Fruit fly (Drosophila melanogaster) whole organism, embryonic: ENCODE measurements around the gene CG11279.

Source experiments
- Atf-2 ChIP-seq: fragments of 200-800 bp; sonication (Bioruptor generic); optimal IDR thresholded peaks from 2 replicates; lab custom pipeline; 2016; ENCODE audit warnings: missing biosample characterization, missing genetic modification characterization
- CG14667 ChIP-seq: fragments of 200-800 bp; sonication (Bioruptor generic); IDR thresholded peaks from 2 replicates; pipeline ENCODE4 v1.3.6; 2022; ENCODE audit warnings: missing biosample characterization, missing genetic modification characterization
- CG14710 ChIP-seq: fragments of 200-800 bp; sonication (Bioruptor generic); optimal IDR thresholded peaks from 3 replicates; lab custom pipeline; 2019; ENCODE audit warnings: missing biosample characterization, mild to moderate bottlenecking, missing genetic modification characterization, moderate library complexity
- CG15073 ChIP-seq: fragments of 200-800 bp; sonication (Bioruptor generic); optimal IDR thresholded peaks from 2 replicates; lab custom pipeline; 2016; ENCODE audit warnings: missing biosample characterization, missing genetic modification characterization
- CG1603 ChIP-seq: fragments of 200-800 bp; sonication (Bioruptor generic); optimal IDR thresholded peaks from 2 replicates; lab custom pipeline; 2019; ENCODE audit warnings: missing biosample characterization, mild to moderate bottlenecking, missing genetic modification characterization, moderate library complexity
- CG18764 ChIP-seq: fragments of 200-800 bp; sonication (Bioruptor generic); optimal IDR thresholded peaks from 3 replicates; lab custom pipeline; 2016; ENCODE audit warnings: missing biosample characterization, missing genetic modification characterization
- CG2120 ChIP-seq: fragments of 200-800 bp; sonication (Bioruptor generic); optimal IDR thresholded peaks from 3 replicates; lab custom pipeline; 2016; ENCODE audit warnings: missing biosample characterization, missing genetic modification characterization
- CG3065 ChIP-seq: fragments of 200-800 bp; sonication (Bioruptor generic); optimal IDR thresholded peaks from 2 replicates; lab custom pipeline; 2016; ENCODE audit warnings: missing biosample characterization, missing genetic modification characterization
- CG31388 ChIP-seq: fragments of 200-800 bp; sonication (Bioruptor generic); optimal IDR thresholded peaks from 2 replicates; lab custom pipeline; 2016; ENCODE audit warnings: missing biosample characterization, missing genetic modification characterization
- CG32532 ChIP-seq: fragments of 200-800 bp; sonication (Bioruptor generic); IDR thresholded peaks from 2 replicates; pipeline ENCODE4 v1.3.6; 2022; ENCODE audit warnings: missing biosample characterization, missing genetic modification characterization
- CG3726 ChIP-seq: fragments of 200-800 bp; sonication (Bioruptor generic); IDR thresholded peaks from 3 replicates; pipeline ENCODE4, ENCODE4 v1.3.6; 2022; ENCODE audit warnings: missing biosample characterization, missing genetic modification characterization
- CG3838 ChIP-seq: fragments of 200-800 bp; sonication (Bioruptor generic); optimal IDR thresholded peaks from 3 replicates; lab custom pipeline; 2016; ENCODE audit warnings: missing biosample characterization, missing genetic modification characterization
- CG4328 ChIP-seq: fragments of 200-800 bp; sonication (Bioruptor generic); optimal IDR thresholded peaks from 3 replicates; lab custom pipeline; 2017; ENCODE audit warnings: missing biosample characterization, missing genetic modification reagents, missing genetic modification characterization
- CG5245 ChIP-seq: fragments of 200-800 bp; sonication (Bioruptor generic); optimal IDR thresholded peaks from 3 replicates; lab custom pipeline; 2016; ENCODE audit warnings: missing biosample characterization, missing genetic modification characterization
- CG6689 ChIP-seq: fragments of 200-800 bp; sonication (Bioruptor generic); IDR thresholded peaks from 2 replicates; pipeline ENCODE4 v1.3.6; 2022; ENCODE audit warnings: missing biosample characterization, missing genetic modification characterization
- CG7372 ChIP-seq: fragments of 200-800 bp; sonication (Bioruptor generic); IDR thresholded peaks from 2 replicates; pipeline ENCODE4 v1.3.6; 2022; ENCODE audit warnings: missing biosample characterization, missing genetic modification characterization
- CG8281 ChIP-seq: fragments of 200-800 bp; sonication (Bioruptor generic); optimal IDR thresholded peaks from 2 replicates; lab custom pipeline; 2018; ENCODE audit warnings: missing biosample characterization, mild to moderate bottlenecking, missing genetic modification characterization, moderate library complexity
- CG8478 ChIP-seq: fragments of >200 bp; optimal IDR thresholded peaks from 2 replicates; lab custom pipeline; 2018
- CTCF ChIP-seq: fragments of 200-800 bp; sonication (Bioruptor generic); optimal IDR thresholded peaks from 2 replicates; lab custom pipeline; 2017; ENCODE audit warnings: missing biosample characterization, mild to moderate bottlenecking, missing genetic modification characterization, moderate library complexity
- Doc2 ChIP-seq: fragments of 200-800 bp; sonication (Bioruptor generic); IDR thresholded peaks from 2 replicates; pipeline ENCODE4 v1.3.6; 2022; ENCODE audit warnings: missing biosample characterization, missing genetic modification characterization
- E2f2 ChIP-seq: fragments of 200-800 bp; sonication (Bioruptor generic); IDR thresholded peaks from 2 replicates; pipeline ENCODE4 v1.3.6; 2022; ENCODE audit warnings: missing biosample characterization, missing genetic modification characterization
- HLH54F ChIP-seq: fragments of 200-800 bp; sonication (Bioruptor generic); optimal IDR thresholded peaks from 3 replicates; lab custom pipeline; 2016; ENCODE audit warnings: missing biosample characterization, missing genetic modification characterization
- Hey ChIP-seq: fragments of 200-800 bp; sonication (Bioruptor generic); optimal IDR thresholded peaks from 3 replicates; lab custom pipeline; 2018; ENCODE audit warnings: missing biosample characterization, mild to moderate bottlenecking, missing genetic modification characterization
- MESR4 ChIP-seq: fragments of 200-800 bp; sonication (Bioruptor generic); optimal IDR thresholded peaks from 2 replicates; lab custom pipeline; 2018; ENCODE audit warnings: missing biosample characterization, mild to moderate bottlenecking, missing genetic modification characterization, moderate library complexity
- Med ChIP-seq: fragments of 200-800 bp; sonication (Bioruptor generic); peaks from one replicate; lab custom pipeline; 2016; ENCODE audit warnings: missing biosample characterization, missing genetic modification characterization, mild to moderate bottlenecking, inconsistent platforms, moderate library complexity
- Mrtf ChIP-seq: fragments of 200-800 bp; sonication (Bioruptor generic); IDR thresholded peaks from 3 replicates; pipeline ENCODE4 v1.3.6; 2022; ENCODE audit warnings: missing biosample characterization, missing genetic modification characterization
- Nf-YB ChIP-seq: fragments of 200-800 bp; sonication (Bioruptor generic); optimal IDR thresholded peaks from 3 replicates; lab custom pipeline; 2019; ENCODE audit warnings: missing biosample characterization, mild to moderate bottlenecking, missing genetic modification characterization, moderate library complexity
- NfI ChIP-seq: fragments of 200-800 bp; sonication (Bioruptor generic); optimal IDR thresholded peaks from 3 replicates; lab custom pipeline; 2018; ENCODE audit warnings: missing biosample characterization, mild to moderate bottlenecking, missing genetic modification characterization, moderate library complexity
- PHDP ChIP-seq: fragments of 200-800 bp; sonication (Bioruptor generic); optimal IDR thresholded peaks from 3 replicates; lab custom pipeline; 2018; ENCODE audit warnings: missing biosample characterization, mild to moderate bottlenecking, missing genetic modification characterization, moderate library complexity
- Ravus ChIP-seq: fragments of 200-800 bp; sonication (Bioruptor generic); IDR thresholded peaks from 2 replicates; pipeline ENCODE4 v1.3.6; 2022; ENCODE audit warnings: missing biosample characterization, missing genetic modification characterization
- Side ChIP-seq: fragments of 200-800 bp; sonication (Bioruptor generic); optimal IDR thresholded peaks from 2 replicates; lab custom pipeline; 2016; ENCODE audit warnings: missing biosample characterization, missing genetic modification characterization
- Sin3A ChIP-seq: fragments of >200 bp; optimal IDR thresholded peaks from 2 replicates; lab custom pipeline; 2018
- Sox102F ChIP-seq: fragments of 200-800 bp; sonication (Bioruptor generic); optimal IDR thresholded peaks from 2 replicates; lab custom pipeline; 2018; ENCODE audit warnings: missing biosample characterization, mild to moderate bottlenecking, missing genetic modification characterization, moderate library complexity
- Taf1 ChIP-seq: fragments of 200-800 bp; sonication (Bioruptor generic); IDR thresholded peaks from 2 replicates; pipeline ENCODE4 v1.3.6; 2022; ENCODE audit warnings: missing biosample characterization, missing genetic modification characterization
- Trl ChIP-seq, 3 experiments: fragments of >200 bp in 2 of 3; fragments of 200-800 bp in 1 of 3; sonication (Bioruptor generic) in 1 of 3; optimal IDR thresholded peaks; 2 replicates in 1 of 3; 3 replicates in 2 of 3; lab custom pipeline; 2016 to 2017; ENCODE audit warnings: missing biosample characterization in 1 of 3, missing genetic modification characterization in 1 of 3
- az2 ChIP-seq: fragments of 200-800 bp; sonication (Bioruptor generic); optimal IDR thresholded peaks from 3 replicates; lab custom pipeline; 2016; ENCODE audit warnings: missing biosample characterization, missing genetic modification characterization
- bsh ChIP-seq, 2 experiments: fragments of 200-800 bp; sonication (Bioruptor generic); optimal IDR thresholded peaks; 2 replicates each; lab custom pipeline; 2017 to 2018; ENCODE audit warnings: mild to moderate bottlenecking in 2 of 2, missing biosample characterization in 2 of 2, missing genetic modification characterization in 2 of 2, moderate library complexity in 1 of 2
- dati ChIP-seq: fragments of 200-800 bp; sonication (Bioruptor generic); IDR thresholded peaks from 2 replicates; pipeline ENCODE4 v1.3.6; 2022; ENCODE audit warnings: missing biosample characterization, missing genetic modification characterization
- disco-r ChIP-seq: fragments of 200-800 bp; sonication (Bioruptor generic); optimal IDR thresholded peaks from 2 replicates; lab custom pipeline; 2016; ENCODE audit warnings: missing biosample characterization, missing genetic modification characterization
- eyg ChIP-seq: fragments of 200-800 bp; sonication (Bioruptor generic); optimal IDR thresholded peaks from 3 replicates; lab custom pipeline; 2016; ENCODE audit warnings: missing biosample characterization, missing genetic modification characterization
- gcm2 ChIP-seq: fragments of 200-800 bp; sonication (Bioruptor generic); optimal IDR thresholded peaks from 2 replicates; lab custom pipeline; 2016; ENCODE audit warnings: missing biosample characterization, missing genetic modification characterization
- gem ChIP-seq: fragments of 200-800 bp; sonication (Bioruptor generic); optimal IDR thresholded peaks from 2 replicates; lab custom pipeline; 2019; ENCODE audit warnings: missing biosample characterization, mild to moderate bottlenecking, missing genetic modification characterization, moderate library complexity
- grn ChIP-seq: fragments of 200-800 bp; sonication (Bioruptor generic); optimal IDR thresholded peaks from 3 replicates; lab custom pipeline; 2017; ENCODE audit warnings: missing biosample characterization, missing genetic modification characterization
- gsb ChIP-seq: fragments of 200-800 bp; sonication (Bioruptor generic); IDR thresholded peaks from 2 replicates; pipeline ENCODE4 v1.3.6; 2022; ENCODE audit warnings: missing biosample characterization, missing genetic modification characterization
- gsb-n ChIP-seq: fragments of 200-800 bp; sonication (Bioruptor generic); optimal IDR thresholded peaks from 3 replicates; lab custom pipeline; 2018; ENCODE audit warnings: missing biosample characterization, mild to moderate bottlenecking, missing genetic modification characterization
- kay ChIP-seq: fragments of 200-800 bp; sonication (Bioruptor generic); optimal IDR thresholded peaks from 2 replicates; lab custom pipeline; 2016; ENCODE audit warnings: missing biosample characterization, missing genetic modification characterization
- lab ChIP-seq: fragments of 200-800 bp; sonication (Bioruptor generic); optimal IDR thresholded peaks from 3 replicates; lab custom pipeline; 2017; ENCODE audit warnings: missing biosample characterization, missing genetic modification characterization, mild to moderate bottlenecking, moderate library complexity, missing genetic modification reagents
- lilli ChIP-seq: fragments of 200-800 bp; sonication (Bioruptor generic); optimal IDR thresholded peaks from 3 replicates; lab custom pipeline; 2016; ENCODE audit warnings: missing biosample characterization, missing genetic modification characterization
- lmd ChIP-seq: fragments of 200-800 bp; sonication (Bioruptor generic); IDR thresholded peaks from 2 replicates; pipeline ENCODE4 v1.3.6; 2022; ENCODE audit warnings: missing biosample characterization, missing genetic modification characterization
- lola ChIP-seq, 3 experiments: fragments of >200 bp in 2 of 3; fragments of 200-800 bp in 1 of 3; sonication (Bioruptor generic) in 1 of 3; optimal IDR thresholded peaks; 2 replicates each; lab custom pipeline; 2017 to 2019; ENCODE audit warnings: missing biosample characterization in 3 of 3, missing genetic modification characterization in 3 of 3, mild to moderate bottlenecking in 1 of 3, moderate library complexity in 1 of 3
- peb ChIP-seq: fragments of 200-800 bp; sonication (Bioruptor generic); IDR thresholded peaks from 2 replicates; pipeline ENCODE4 v1.3.6; 2022; ENCODE audit warnings: missing biosample characterization, missing genetic modification characterization
- schlank ChIP-seq: fragments of 200-800 bp; sonication (Bioruptor generic); optimal IDR thresholded peaks from 2 replicates; lab custom pipeline; 2018; ENCODE audit warnings: missing biosample characterization, mild to moderate bottlenecking, missing genetic modification characterization
- slbo ChIP-seq: fragments of 200-800 bp; sonication (Bioruptor generic); IDR thresholded peaks from 2 replicates; pipeline ENCODE4 v1.3.6; 2022; ENCODE audit warnings: missing biosample characterization, missing genetic modification characterization

The CG11279 gene

DNA sequence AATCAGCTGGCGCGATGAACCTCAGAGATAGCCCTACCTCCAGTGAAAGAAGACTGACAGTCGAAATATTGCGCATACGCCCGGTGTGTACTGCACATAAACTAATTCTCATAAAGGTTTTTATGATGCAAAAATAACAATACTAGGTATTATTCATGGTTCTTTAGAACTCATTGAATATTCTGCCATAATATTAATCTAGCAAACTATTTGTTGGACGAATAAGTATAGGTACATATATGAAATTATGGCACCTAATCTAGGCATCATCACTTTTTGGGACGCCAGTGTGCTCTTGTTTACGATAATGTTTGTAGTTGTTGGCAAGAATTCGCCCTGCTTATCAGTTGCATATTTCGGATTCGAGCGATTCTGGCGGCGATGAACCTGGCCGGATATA, 25.1 kb upstream of the CG11279 start (continued):
- TF ChIP-seq HLH54F (GFP tag; lab: Kevin White, UChicago) = no peak
- peak; percentile 40; the same call in 1 of the 2 replicates for TF ChIP-seq slbo (GFP tag; lab: Robert Waterston, UW)
- no peak for TF ChIP-seq CG31388 (GFP tag; lab: Kevin White, UChicago)
- no peak for TF ChIP-seq Taf1 (GFP tag; lab: Robert Waterston, UW)
- TF ChIP-seq NfI = peak; percentile 27
- TF ChIP-seq CG4328 (GFP tag; lab: Kevin White, UChicago) = no peak
- no peak for TF ChIP-seq CG18764 (GFP tag; lab: Kevin White, UChicago)
- peak; percentile 34 for TF ChIP-seq gem (tag; lab: Kevin White, UChicago)
- no peak for TF ChIP-seq lola (GFP tag; optimal IDR thresholded peaks at IDR 0.05; lab: Kevin White, UChicago)
- TF ChIP-seq Side (GFP tag; lab: Kevin White, UChicago) = no peak
- no peak for TF ChIP-seq Ravus (GFP tag; lab: Robert Waterston, UW)
- no peak for TF ChIP-seq CG3065 (GFP tag; lab: Kevin White, UChicago)
- TF ChIP-seq CG1603 (tag; lab: Kevin White, UChicago) = peak; percentile 11
- no peak for TF ChIP-seq CG14710
- no peak for TF ChIP-seq Doc2 (GFP tag; lab: Robert Waterston, UW)
- TF ChIP-seq lilli (GFP tag; lab: Kevin White, UChicago) = peak; percentile 25
- no peak for TF ChIP-seq gsb (GFP tag; lab: Robert Waterston, UW)
- TF ChIP-seq peb (GFP tag; lab: Robert Waterston, UW) = no peak
- no peak for TF ChIP-seq bsh (GFP tag; optimal IDR thresholded peaks at IDR 0.05; lab: Kevin White, UChicago)
- peak; percentile 52 for TF ChIP-seq CG2120 (GFP tag; lab: Kevin White, UChicago)
- TF ChIP-seq MESR4 = no peak
- TF ChIP-seq E2f2 = 0 out of 2 replicates have a peak, but pooled peaks have one; percentile 17
- no peak for TF ChIP-seq gsb-n (tag; lab: Kevin White, UChicago)
- no peak for TF ChIP-seq CG14667 (GFP tag; lab: Robert Waterston, UW)
- peak; percentile 47; the same call in 1 of the 2 replicates for TF ChIP-seq CG32532 (GFP tag; lab: Robert Waterston, UW)
- TF ChIP-seq gcm2 (GFP tag; lab: Kevin White, UChicago) = peak; percentile 37
- TF ChIP-seq CG7372 (GFP tag; lab: Robert Waterston, UW) = peak; percentile 82
- no peak for TF ChIP-seq CG5245 (GFP tag; lab: Kevin White, UChicago)
- no peak for TF ChIP-seq az2 (GFP tag; lab: Kevin White, UChicago)
- TF ChIP-seq CG3726 (GFP tag; lab: Robert Waterston, UW) = no peak
- TF ChIP-seq Atf-2 (GFP tag; lab: Kevin White, UChicago) = peak; percentile 27
- no peak for TF ChIP-seq Sin3A (lab: Kevin White, UChicago)
- TF ChIP-seq CG8281 (tag; lab: Kevin White, UChicago) = no peak
- TF ChIP-seq schlank (tag; lab: Kevin White, UChicago) = peak; percentile 5
- TF ChIP-seq CG3838 (GFP tag; lab: Kevin White, UChicago) = no peak
- TF ChIP-seq grn (GFP tag; lab: Kevin White, UChicago) = peak; percentile 40
- no peak for TF ChIP-seq kay
- TF ChIP-seq CG6689 = no peak
- TF ChIP-seq CTCF (GFP tag; lab: Kevin White, UChicago) = no peak
- no peak for TF ChIP-seq CG8478 (lab: Kevin White, UChicago)
- TF ChIP-seq Nf-YB (GFP tag; lab: Kevin White, UChicago) = no peak
- peak; percentile 7 for TF ChIP-seq PHDP (tag; lab: Kevin White, UChicago)
- TF ChIP-seq Trl (optimal IDR thresholded peaks at IDR 0.05; lab: Kevin White, UChicago) = no peak
- no peak for TF ChIP-seq Trl (GFP tag; optimal IDR thresholded peaks at IDR 0.05; lab: Kevin White, UChicago)
- no peak for TF ChIP-seq eyg (GFP tag; lab: Kevin White, UChicago)
- TF ChIP-seq Med (GFP tag; lab: Kevin White, UChicago) = peak; percentile 81
- no peak for TF ChIP-seq dati (GFP tag; lab: Robert Waterston, UW)
- no peak for TF ChIP-seq Mrtf (GFP tag; lab: Robert Waterston, UW)
- peak; percentile 97 for TF ChIP-seq CG15073 (GFP tag; lab: Kevin White, UChicago)
- TF ChIP-seq disco-r (GFP tag; lab: Kevin White, UChicago) = no peak
- TF ChIP-seq Hey (tag; lab: Kevin White, UChicago) = no peak
- peak; percentile 22; the same call in 1 of the 2 replicates for TF ChIP-seq lmd (GFP tag; lab: Robert Waterston, UW)
- peak; percentile 41 for TF ChIP-seq Sox102F (GFP tag; lab: Kevin White, UChicago)
- peak; percentile 30 for TF ChIP-seq lab (GFP tag; lab: Kevin White, UChicago)
